Worm (Caenorhabditis elegans): ENCODE results near the gene C52B9.4.

Gene C52B9.4

ce11 chrX:4260297-4260696 lies at the start of gene C52B9.4:
Gene C52B9.4 (plus strand): TSS chrX:4260652.
- 0 out of 2 replicates have a peak, but pooled peaks have one; percentile 28 for TF ChIP-seq ztf-23 (GFP tag; IDR thresholded peaks at IDR 0.05)
- TF ChIP-seq ztf-29 (GFP tag; IDR thresholded peaks at IDR 0.05): no peak
- peak; percentile 17 for TF ChIP-seq cog-1 (tag; optimal IDR thresholded peaks at IDR 0.05)

DNA sequence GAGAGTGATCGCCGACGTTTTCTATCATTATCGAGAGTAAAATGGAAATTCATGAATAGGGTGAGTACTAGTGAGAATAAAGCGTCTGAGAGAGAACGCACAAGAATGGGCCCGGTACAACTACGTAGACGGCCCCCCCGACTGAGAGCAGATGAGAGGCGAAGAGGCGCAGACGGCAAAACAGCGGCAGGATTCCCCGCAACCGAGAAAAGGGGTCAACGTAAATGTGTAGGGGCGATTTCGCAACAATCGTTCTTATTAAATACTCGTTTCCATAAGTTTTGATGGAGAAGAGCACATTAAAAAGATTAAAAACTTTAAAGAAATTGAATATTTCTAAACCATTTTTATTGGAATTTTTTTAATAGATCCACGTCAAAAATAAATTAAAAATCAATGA lies 45.8 kb upstream of the C52B9.4 start:
- TF ChIP-seq cog-1 (tag; optimal IDR thresholded peaks at IDR 0.05): peak; percentile 21
- no peak for TF ChIP-seq ztf-29 (GFP tag; IDR thresholded peaks at IDR 0.05)

- TF ChIP-seq klf-2 (GFP tag; conservative IDR thresholded peaks at IDR 0.05): no peak
Observed at ce11 chrX:4215500-4216107, 44.8 kb upstream of the C52B9.4 start.

DNA sequence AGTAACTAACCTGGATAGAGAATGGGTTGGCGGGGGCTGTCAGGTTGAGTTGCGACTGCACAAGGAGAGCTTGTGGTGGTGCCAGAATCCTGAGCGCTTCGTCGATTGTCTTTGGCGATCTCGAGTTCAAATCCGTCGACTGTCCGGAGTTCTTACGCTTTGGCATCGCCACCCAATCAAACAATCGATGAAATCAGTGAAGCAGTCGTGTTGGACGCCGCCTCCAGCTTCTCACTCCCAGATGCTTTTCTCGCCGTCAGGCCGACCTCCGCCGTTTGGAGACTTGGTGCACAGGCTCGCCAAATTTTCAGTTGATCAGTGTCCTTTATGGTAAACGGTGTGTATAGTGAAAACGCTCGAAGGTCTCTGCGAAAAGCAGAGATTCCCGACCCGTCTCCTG lies 43.6 kb upstream of the C52B9.4 start, which contains the start of the genes F20B6.10 and hpk-1:
Gene F20B6.10 (minus strand): TSS at position 303 of the 400 bp plus-strand sequence.
Gene hpk-1 (minus strand): TSS at position 397 of the 400 bp plus-strand sequence.
- no peak for TF ChIP-seq flt-1 (GFP tag; IDR thresholded peaks at IDR 0.05)
- TF ChIP-seq ztf-29 (GFP tag; IDR thresholded peaks at IDR 0.05): no peak
- TF ChIP-seq ref-1 (GFP tag; conservative IDR thresholded peaks at IDR 0.05): no peak
- no peak for TF ChIP-seq tab-1 (GFP tag; IDR thresholded peaks at IDR 0.05)
- no peak for TF ChIP-seq cog-1 (tag; optimal IDR thresholded peaks at IDR 0.05)
- no peak for TF ChIP-seq T22C8.4 (GFP tag; IDR thresholded peaks at IDR 0.05)
- TF ChIP-seq klf-2 (GFP tag; conservative IDR thresholded peaks at IDR 0.05): no peak
- no peak for TF ChIP-seq ztf-23 (GFP tag; IDR thresholded peaks at IDR 0.05)
- no peak for TF ChIP-seq med-1 (GFP tag; optimal IDR thresholded peaks at IDR 0.05; ENCODE audit: insufficient read depth)

DNA sequence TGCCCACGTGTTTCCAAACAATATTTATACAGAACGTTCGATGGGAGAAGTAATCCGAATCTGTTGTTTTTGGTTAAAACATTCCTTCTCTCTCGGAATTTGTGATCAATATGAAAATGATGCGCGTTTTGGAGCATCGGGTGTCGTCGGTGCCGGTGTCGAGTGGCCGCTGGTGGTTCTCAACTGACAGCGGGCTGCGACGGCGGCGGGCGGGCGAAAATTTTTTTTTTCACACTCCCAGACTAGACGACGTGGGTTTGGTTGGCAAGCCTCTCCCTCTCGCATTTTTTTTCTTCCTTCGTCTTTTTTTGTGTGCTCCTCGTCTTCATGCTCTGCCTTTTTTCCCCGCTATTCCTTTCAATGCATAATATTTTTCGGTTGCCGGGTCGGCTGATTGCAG lies 42.3 kb upstream of the C52B9.4 start, which contains the start of gene W01H2.2:
Gene W01H2.2 (minus strand): TSS at position 285 of the 400 bp plus-strand sequence.
- TF ChIP-seq tab-1 (GFP tag; IDR thresholded peaks at IDR 0.05) (no peak), ref-1 (GFP tag; conservative IDR thresholded peaks at IDR 0.05) (no peak), ztf-23 (GFP tag; IDR thresholded peaks at IDR 0.05) (no peak), T22C8.4 (GFP tag; IDR thresholded peaks at IDR 0.05) (no peak), med-1 (GFP tag; optimal IDR thresholded peaks at IDR 0.05; ENCODE audit: insufficient read depth) (no peak), flt-1 (GFP tag; IDR thresholded peaks at IDR 0.05) (no peak), klf-2 (GFP tag; conservative IDR thresholded peaks at IDR 0.05) (no peak), ztf-29 (GFP tag; IDR thresholded peaks at IDR 0.05) (no peak), cog-1 (tag; optimal IDR thresholded peaks at IDR 0.05) (no peak)

ce11 chrX:4219487-4219886 lies 41.0 kb upstream of the C52B9.4 start:
- TF ChIP-seq cog-1 (tag; optimal IDR thresholded peaks at IDR 0.05): no peak
- no peak for TF ChIP-seq tab-1 (GFP tag; IDR thresholded peaks at IDR 0.05)

DNA sequence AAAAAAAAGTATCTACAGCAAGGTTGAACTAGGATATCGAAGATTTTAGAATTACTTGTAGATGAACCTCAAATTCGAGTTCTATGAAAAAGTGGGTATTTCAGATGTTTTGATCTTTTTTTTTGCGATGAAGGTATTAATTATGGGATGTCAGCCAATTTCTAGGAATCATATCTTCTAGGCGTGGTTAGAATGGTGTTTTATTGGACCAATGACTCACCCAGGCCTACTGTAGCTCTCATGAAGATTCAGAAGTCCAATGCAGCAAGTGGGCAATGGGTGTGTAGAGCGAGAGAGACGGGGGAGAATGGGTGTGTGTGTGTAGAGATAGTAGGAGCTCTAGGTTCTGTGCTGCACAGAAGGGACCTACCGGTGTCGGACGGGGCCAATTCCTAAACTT lies 38.3 kb upstream of the C52B9.4 start:
- TF ChIP-seq cog-1 (tag; optimal IDR thresholded peaks at IDR 0.05): no peak
- no peak for TF ChIP-seq klf-2 (GFP tag; conservative IDR thresholded peaks at IDR 0.05)
- TF ChIP-seq ztf-23 (GFP tag; IDR thresholded peaks at IDR 0.05): 0 out of 2 replicates have a peak, but pooled peaks have one; percentile 26
- 0 out of 2 replicates have a peak, but pooled peaks have one; percentile 17 for TF ChIP-seq flt-1 (GFP tag; IDR thresholded peaks at IDR 0.05)
- TF ChIP-seq ztf-29 (GFP tag; IDR thresholded peaks at IDR 0.05): no peak
- TF ChIP-seq med-1 (GFP tag; optimal IDR thresholded peaks at IDR 0.05; ENCODE audit: insufficient read depth): no peak

DNA sequence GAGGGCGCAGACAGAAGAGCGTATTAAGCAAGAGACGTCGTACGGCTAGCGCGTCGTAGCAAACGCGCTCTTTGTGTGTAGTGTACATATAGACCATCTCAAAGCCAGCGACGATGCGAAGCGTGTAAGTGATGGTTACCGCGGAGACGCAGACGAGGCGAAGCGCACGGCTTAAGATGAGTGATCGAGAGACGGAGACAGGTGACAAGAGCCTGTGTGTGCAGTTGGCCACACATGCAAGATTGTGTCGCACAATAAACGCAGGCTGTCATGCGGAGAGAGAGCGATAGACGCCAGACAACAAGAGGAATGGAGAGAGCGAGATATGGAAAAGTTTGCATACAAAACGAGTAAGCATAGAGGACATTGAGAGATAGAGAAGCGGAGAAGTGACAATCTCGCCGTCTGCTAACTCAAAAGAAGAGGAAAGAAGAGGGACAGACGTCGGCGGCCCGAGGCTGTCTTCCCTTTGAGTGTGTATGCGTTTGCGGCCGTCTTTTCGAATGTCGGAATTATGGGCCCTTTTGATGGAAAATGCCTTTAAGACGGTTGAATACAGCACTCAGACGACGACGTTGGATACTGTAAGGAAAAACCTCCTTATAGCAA lies 37.6 kb upstream of the C52B9.4 start:
- TF ChIP-seq ztf-23 (GFP tag; IDR thresholded peaks at IDR 0.05) (0 out of 2 replicates have a peak, but pooled peaks have one; percentile 45), ztf-29 (GFP tag; IDR thresholded peaks at IDR 0.05) (peak; percentile 96), klf-2 (GFP tag; conservative IDR thresholded peaks at IDR 0.05) (no peak), cog-1 (tag; optimal IDR thresholded peaks at IDR 0.05) (peak; percentile 36), tab-1 (GFP tag; IDR thresholded peaks at IDR 0.05) (no peak), ref-1 (GFP tag; conservative IDR thresholded peaks at IDR 0.05) (no peak), med-1 (GFP tag; optimal IDR thresholded peaks at IDR 0.05; ENCODE audit: insufficient read depth) (no peak), T22C8.4 (GFP tag; IDR thresholded peaks at IDR 0.05) (no peak), flt-1 (GFP tag; IDR thresholded peaks at IDR 0.05) (no peak)

DNA sequence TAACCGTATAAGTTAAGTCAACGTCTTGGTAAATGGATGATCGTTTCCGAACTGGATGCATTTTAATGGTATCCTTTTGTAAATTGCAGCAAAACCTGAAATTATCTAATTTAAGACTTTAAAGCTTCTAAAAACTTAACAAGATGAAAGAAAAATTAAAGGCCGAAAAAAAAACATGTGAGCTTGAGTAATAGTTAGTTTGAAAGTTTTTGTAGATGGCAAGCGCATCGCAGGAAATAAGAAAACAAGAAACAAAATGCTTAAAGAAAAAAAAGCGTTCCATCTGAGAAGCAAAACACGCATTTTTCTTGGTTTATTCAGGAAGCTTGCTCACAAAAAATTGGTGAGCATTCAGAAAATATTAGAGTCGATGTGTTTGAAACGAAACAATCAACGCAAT lies 24.7 kb upstream of the C52B9.4 start, which contains the start of gene rab-37:
Gene rab-37 (minus strand): TSS at position 101 of the 400 bp plus-strand sequence.
- TF ChIP-seq med-1 (GFP tag; optimal IDR thresholded peaks at IDR 0.05; ENCODE audit: insufficient read depth) (no peak), ref-1 (GFP tag; conservative IDR thresholded peaks at IDR 0.05) (no peak), cog-1 (tag; optimal IDR thresholded peaks at IDR 0.05) (no peak), ztf-29 (GFP tag; IDR thresholded peaks at IDR 0.05) (no peak), tab-1 (GFP tag; IDR thresholded peaks at IDR 0.05) (no peak), klf-2 (GFP tag; conservative IDR thresholded peaks at IDR 0.05) (no peak), flt-1 (GFP tag; IDR thresholded peaks at IDR 0.05) (no peak), T22C8.4 (GFP tag; IDR thresholded peaks at IDR 0.05) (no peak), ztf-23 (GFP tag; IDR thresholded peaks at IDR 0.05) (no peak)

ce11 chrX:4238971-4239370 lies 21.5 kb upstream of the C52B9.4 start:
- TF ChIP-seq klf-2 (GFP tag; conservative IDR thresholded peaks at IDR 0.05): no peak
- no peak for TF ChIP-seq cog-1 (tag; optimal IDR thresholded peaks at IDR 0.05)
- no peak for TF ChIP-seq flt-1 (GFP tag; IDR thresholded peaks at IDR 0.05)
- no peak for TF ChIP-seq ztf-23 (GFP tag; IDR thresholded peaks at IDR 0.05)
- TF ChIP-seq ref-1 (GFP tag; conservative IDR thresholded peaks at IDR 0.05): no peak
- no peak for TF ChIP-seq T22C8.4 (GFP tag; IDR thresholded peaks at IDR 0.05)
- no peak for TF ChIP-seq tab-1 (GFP tag; IDR thresholded peaks at IDR 0.05)
- TF ChIP-seq ztf-29 (GFP tag; IDR thresholded peaks at IDR 0.05): no peak
- no peak for TF ChIP-seq med-1 (GFP tag; optimal IDR thresholded peaks at IDR 0.05; ENCODE audit: insufficient read depth)
